Worm (Caenorhabditis elegans): ENCODE data around the gene cest-33.

DNA sequence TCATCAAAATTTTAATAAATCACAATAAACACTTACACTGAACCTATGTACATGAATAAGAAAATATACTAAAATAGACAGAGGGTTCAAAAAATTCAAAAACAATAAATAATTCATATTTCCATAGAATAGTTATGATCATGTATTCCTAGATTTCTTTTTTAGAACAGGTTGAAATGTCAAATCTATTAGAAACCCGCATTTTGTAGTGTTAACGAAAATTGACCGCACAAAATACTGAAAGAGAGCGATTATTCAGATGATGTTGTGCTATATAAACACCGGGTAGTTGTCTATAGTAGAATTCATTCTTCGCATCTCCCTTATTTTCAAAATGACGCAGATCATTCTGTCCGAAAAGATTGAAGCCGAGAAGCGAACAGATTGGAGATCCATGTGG, 33.9 kb downstream of the cest-33 start, which contains the start of gene T28C12.1:
- TF ChIP-seq ztf-11 (tag; optimal IDR thresholded peaks at IDR 0.05) (no peak), M03D4.4 (tag; optimal IDR thresholded peaks at IDR 0.05) (no peak), zip-8 (tag; optimal IDR thresholded peaks at IDR 0.05) (no peak)

Measured in whole organism, mixed stage, embryonic.